Fruit fly (Drosophila melanogaster): ENCODE data around the gene PolE1.

DNA sequence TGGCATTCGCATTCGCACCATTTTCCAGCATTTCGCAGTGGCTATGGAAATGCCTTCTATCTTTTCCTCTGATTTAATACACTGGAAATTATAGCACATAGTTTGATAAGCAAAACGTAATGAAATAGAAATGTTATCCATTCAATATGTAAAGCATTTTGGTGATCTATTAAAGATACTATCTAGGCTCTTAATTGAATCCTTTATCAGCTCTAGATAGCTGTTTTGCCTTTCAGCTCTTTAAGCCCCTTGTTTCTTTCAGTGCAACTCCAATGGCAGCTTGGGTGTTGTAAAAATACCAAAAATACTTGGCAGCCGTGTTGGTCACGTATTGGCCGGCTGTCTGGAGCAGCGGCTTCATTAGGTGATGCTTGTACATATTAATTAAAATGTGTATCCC, 17.1 kb downstream of the PolE1 start:
- no peak for TF ChIP-seq CG3407 (GFP tag; optimal IDR thresholded peaks at IDR 0.05)
- TF ChIP-seq CG12104 (GFP tag; optimal IDR thresholded peaks at IDR 0.05): no peak
- TF ChIP-seq gcm2 (GFP tag; optimal IDR thresholded peaks at IDR 0.05): no peak
